Fruit fly (Drosophila melanogaster) Kc167 (cell line): ENCODE results near the gene CG7275.

ENCODE experiments used
- Myc ChIP-seq: fragments of >200 bp; optimal IDR thresholded peaks from 2 replicates; lab custom pipeline; 2017; ENCODE audit warnings: missing external identifiers
- Sin3A ChIP-seq: fragments of >200 bp; optimal IDR thresholded peaks from 2 replicates; lab custom pipeline; 2018; ENCODE audit warnings: missing external identifiers
- h ChIP-seq: fragments of >200 bp; optimal IDR thresholded peaks from 3 replicates; lab custom pipeline; 2018; ENCODE audit warnings: missing external identifiers
- insv ChIP-seq: fragments of >200 bp; optimal IDR thresholded peaks from 3 replicates; lab custom pipeline; 2018; ENCODE audit warnings: missing external identifiers
- psq ChIP-seq: fragments of >200 bp; optimal IDR thresholded peaks from 2 replicates; lab custom pipeline; 2017; ENCODE audit warnings: missing external identifiers
- ttk ChIP-seq: sonication (Bioruptor generic); optimal IDR thresholded peaks from 2 replicates; lab custom pipeline; 2017; ENCODE audit warnings: missing external identifiers

- no peak for TF ChIP-seq Myc (lab: Kevin White, UChicago)
- TF ChIP-seq Sin3A (lab: Kevin White, UChicago), result no peak
- TF ChIP-seq h, result no peak
- no peak for TF ChIP-seq insv (lab: Kevin White, UChicago)
- TF ChIP-seq ttk, result no peak
- no peak for TF ChIP-seq psq (lab: Kevin White, UChicago)
These were observed 25.1 kb downstream of the CG7275 start, which contains the start of gene CG7945 for dm6 chr3L:15523806-15524346.
